Worm (Caenorhabditis elegans) whole organism, young adult: ENCODE measurements around the gene pgl-2.

Source experiments
- B0019.2 ChIP-seq: fragments of 200-800 bp; sonication (Bioruptor generic); conservative IDR thresholded peaks from 2 replicates; pipeline ENCODE4 v1.3.6; 2022; ENCODE audit warnings: missing genetic modification reagents, missing genetic modification characterization, missing compliant biosample characterization
- B0336.3 ChIP-seq: fragments of 200-800 bp; sonication (Bioruptor generic); IDR thresholded peaks from 2 replicates; pipeline ENCODE4 v1.3.6; 2022; ENCODE audit warnings: missing genetic modification characterization, missing compliant biosample characterization
- D2030.7 ChIP-seq: fragments of 200-800 bp; sonication (Bioruptor generic); IDR thresholded peaks from 2 replicates; pipeline ENCODE4 v1.3.6; 2022; ENCODE audit warnings: missing genetic modification reagents, missing genetic modification characterization, missing compliant biosample characterization
- F22D6.2 ChIP-seq: sonication (generic microtip); optimal IDR thresholded peaks from 2 replicates; lab custom pipeline; 2016; ENCODE audit warnings: mild to moderate bottlenecking, missing genetic modification characterization, missing compliant biosample characterization
- F39B2.1 ChIP-seq: fragments of 200-800 bp; sonication (Bioruptor generic); IDR thresholded peaks from 2 replicates; pipeline ENCODE4 v1.3.6; 2022; ENCODE audit warnings: missing genetic modification reagents, missing genetic modification characterization, missing compliant biosample characterization
- F55B11.4 ChIP-seq: sonication (generic microtip); optimal IDR thresholded peaks from 2 replicates; lab custom pipeline; 2016; ENCODE audit warnings: missing compliant biosample characterization, missing genetic modification characterization, borderline replicate concordance; ENCODE audit not compliant: insufficient read depth
- F57C9.4 ChIP-seq: sonication (generic microtip); optimal IDR thresholded peaks from 2 replicates; lab custom pipeline; 2017; ENCODE audit warnings: mild to moderate bottlenecking, missing genetic modification characterization, missing compliant biosample characterization
- Y53G8AR.9 ChIP-seq: fragments of 200-800 bp; sonication (Bioruptor generic); conservative IDR thresholded peaks from 2 replicates; pipeline ENCODE4 v1.3.6; 2022; ENCODE audit warnings: missing genetic modification reagents, missing genetic modification characterization, missing compliant biosample characterization
- Y95B8A.8 ChIP-seq: fragments of 200-800 bp; sonication (Bioruptor generic); IDR thresholded peaks from 2 replicates; pipeline ENCODE4 v1.3.6; 2022; ENCODE audit warnings: missing genetic modification reagents, missing genetic modification characterization, missing compliant biosample characterization
- aptf-3 ChIP-seq: fragments of 200-800 bp; sonication (Bioruptor generic); IDR thresholded peaks from 2 replicates; pipeline ENCODE4 v1.3.6; 2022; ENCODE audit warnings: missing genetic modification characterization, missing compliant biosample characterization
- athp-1 ChIP-seq: sonication (generic microtip); optimal IDR thresholded peaks from 2 replicates; lab custom pipeline; 2017; ENCODE audit warnings: mild to moderate bottlenecking, missing genetic modification characterization, missing compliant biosample characterization
- attf-5 ChIP-seq: fragments of 200-800 bp; sonication (Bioruptor generic); optimal IDR thresholded peaks from 2 replicates; lab custom pipeline; 2018; ENCODE audit warnings: mild to moderate bottlenecking, missing genetic modification characterization, missing compliant biosample characterization
- attf-6 ChIP-seq: fragments of 200-800 bp; sonication (Bioruptor generic); IDR thresholded peaks from 2 replicates; pipeline ENCODE4 v1.3.6; 2022; ENCODE audit warnings: missing genetic modification reagents, missing genetic modification characterization, missing compliant biosample characterization
- bed-2 ChIP-seq: fragments of 200-800 bp; sonication (Bioruptor generic); IDR thresholded peaks from 2 replicates; pipeline ENCODE4 v1.3.6; 2022; ENCODE audit warnings: missing genetic modification reagents, missing genetic modification characterization, missing compliant biosample characterization
- ccch-3 ChIP-seq: fragments of 200-800 bp; sonication (Bioruptor generic); optimal IDR thresholded peaks from 2 replicates; lab custom pipeline; 2018; ENCODE audit warnings: mild to moderate bottlenecking, missing genetic modification characterization, missing compliant biosample characterization
- cebp-1 ChIP-seq, 2 experiments: fragments of 200-800 bp in 1 of 2; sonication (Bioruptor generic) in 1 of 2; sonication (generic microtip) in 1 of 2; IDR thresholded peaks in 1 of 2; optimal IDR thresholded peaks in 1 of 2; 2 replicates each; pipeline versions ENCODE4 v1.3.6 to Lab custom; 2017 to 2022; ENCODE audit warnings: missing compliant biosample characterization in 2 of 2, missing genetic modification characterization in 2 of 2, mild to moderate bottlenecking in 1 of 2, missing genetic modification reagents in 1 of 2, moderate library complexity in 1 of 2
- ceh-27 ChIP-seq: fragments of 200-800 bp; sonication (Bioruptor generic); optimal IDR thresholded peaks from 2 replicates; lab custom pipeline; 2018; ENCODE audit warnings: mild to moderate bottlenecking, missing genetic modification characterization, moderate library complexity, missing compliant biosample characterization
- ceh-91 ChIP-seq: fragments of 200-800 bp; sonication (Bioruptor generic); IDR thresholded peaks from 2 replicates; pipeline ENCODE4 v1.3.6; 2022; ENCODE audit warnings: missing genetic modification reagents, missing genetic modification characterization, missing compliant biosample characterization
- fkh-3 ChIP-seq: sonication (generic microtip); optimal IDR thresholded peaks from 2 replicates; lab custom pipeline; 2016; ENCODE audit warnings: mild to moderate bottlenecking, missing genetic modification characterization, missing compliant biosample characterization
- him-1 ChIP-seq: sonication (generic microtip); optimal IDR thresholded peaks from 2 replicates; lab custom pipeline; 2016; ENCODE audit warnings: missing genotype, missing genetic modification reagents, missing genetic modification characterization, missing compliant biosample characterization
- hlh-26 ChIP-seq: fragments of 200-800 bp; sonication (Bioruptor generic); conservative IDR thresholded peaks from 2 replicates; pipeline ENCODE4 v1.3.6; 2022; ENCODE audit warnings: missing genetic modification reagents, missing genetic modification characterization, missing compliant biosample characterization
- hmg-1.2 ChIP-seq: fragments of 200-800 bp; sonication (Bioruptor generic); IDR thresholded peaks from 2 replicates; pipeline ENCODE4 v1.3.6; 2022; ENCODE audit warnings: missing genetic modification reagents, missing genetic modification characterization, missing compliant biosample characterization
- hrde-1 ChIP-seq: sonication (generic microtip); optimal IDR thresholded peaks from 2 replicates; lab custom pipeline; 2016; ENCODE audit warnings: missing genetic modification characterization, mild to moderate bottlenecking, missing compliant biosample characterization, moderate library complexity, missing genotype, missing genetic modification reagents, borderline replicate concordance
- lin-40 ChIP-seq: sonication (generic microtip); optimal IDR thresholded peaks from 2 replicates; lab custom pipeline; 2016; ENCODE audit warnings: missing genetic modification characterization, mild to moderate bottlenecking, missing compliant biosample characterization, missing genotype, missing genetic modification reagents
- lin-54 ChIP-seq: fragments of 200-800 bp; sonication (Bioruptor generic); optimal IDR thresholded peaks from 2 replicates; lab custom pipeline; 2018; ENCODE audit warnings: mild to moderate bottlenecking, missing genetic modification characterization, missing compliant biosample characterization
- lsl-1 ChIP-seq: fragments of 200-800 bp; sonication (Bioruptor generic); optimal IDR thresholded peaks from 2 replicates; lab custom pipeline; 2018; ENCODE audit warnings: mild to moderate bottlenecking, missing genetic modification characterization, moderate library complexity, missing compliant biosample characterization
- madf-10 ChIP-seq: sonication (generic microtip); optimal IDR thresholded peaks from 2 replicates; lab custom pipeline; 2016; ENCODE audit warnings: mild to moderate bottlenecking, missing genetic modification characterization, missing compliant biosample characterization
- madf-3 ChIP-seq: fragments of 200-800 bp; sonication (Bioruptor generic); IDR thresholded peaks from 2 replicates; pipeline ENCODE4 v1.3.6; 2022; ENCODE audit warnings: missing genetic modification reagents, missing genetic modification characterization, missing compliant biosample characterization
- madf-6 ChIP-seq: fragments of 200-800 bp; sonication (Bioruptor generic); IDR thresholded peaks from 2 replicates; pipeline ENCODE4 v1.3.6; 2022; ENCODE audit warnings: missing genetic modification reagents, missing genetic modification characterization, missing compliant biosample characterization
- mcd-1 ChIP-seq: fragments of 200-800 bp; sonication (Bioruptor generic); IDR thresholded peaks from 2 replicates; pipeline ENCODE4 v1.3.6; 2022; ENCODE audit warnings: missing genetic modification reagents, missing genetic modification characterization, missing compliant biosample characterization
- mel-28 ChIP-seq: sonication (generic microtip); optimal IDR thresholded peaks from 2 replicates; lab custom pipeline; 2016; ENCODE audit warnings: borderline replicate concordance, mild to moderate bottlenecking, missing genetic modification characterization, missing compliant biosample characterization
- nfya-1 ChIP-seq: sonication (generic microtip); optimal IDR thresholded peaks from 2 replicates; lab custom pipeline; 2017; ENCODE audit warnings: antibody characterized with exemption, missing compliant biosample characterization, missing genetic modification characterization, borderline replicate concordance; ENCODE audit not compliant: insufficient read depth
- nfya-2 ChIP-seq: fragments of 200-800 bp; sonication (Bioruptor generic); IDR thresholded peaks from 2 replicates; pipeline ENCODE4 v1.3.6; 2022; ENCODE audit warnings: missing genetic modification reagents, missing genetic modification characterization, missing compliant biosample characterization
- nhr-179 ChIP-seq: sonication (generic microtip); optimal IDR thresholded peaks from 2 replicates; lab custom pipeline; 2016; ENCODE audit warnings: mild to moderate bottlenecking, missing genetic modification characterization, missing compliant biosample characterization
- rcor-1 ChIP-seq: fragments of 200-800 bp; sonication (Bioruptor generic); IDR thresholded peaks from 2 replicates; pipeline ENCODE4 v1.3.6; 2022; ENCODE audit warnings: missing genetic modification reagents, missing genetic modification characterization, missing compliant biosample characterization
- snpc-4 ChIP-seq, 5 experiments: fragments of 150-350 bp in 1 of 5; sonication (generic microtip) in 4 of 5; optimal IDR thresholded peaks; 2 replicates each; lab custom pipeline; 2014 to 2018; ENCODE audit warnings: missing genetic modification characterization in 5 of 5, missing biosample characterization in 3 of 5, antibody characterized with exemption in 2 of 5, mild to moderate bottlenecking in 2 of 5, missing compliant biosample characterization in 2 of 5, missing genotype in 2 of 5, moderate library complexity in 2 of 5, missing genetic modification reagents in 1 of 5
- sptf-2 ChIP-seq: fragments of 200-800 bp; sonication (Bioruptor generic); optimal IDR thresholded peaks from 2 replicates; lab custom pipeline; 2018; ENCODE audit warnings: mild to moderate bottlenecking, missing genetic modification characterization, missing compliant biosample characterization
- tbx-9 ChIP-seq: sonication (generic microtip); optimal IDR thresholded peaks from 2 replicates; lab custom pipeline; 2016; ENCODE audit warnings: borderline replicate concordance, missing genetic modification characterization, inconsistent platforms, missing compliant biosample characterization
- tlf-1 ChIP-seq: fragments of 200-800 bp; sonication (Bioruptor generic); optimal IDR thresholded peaks from 2 replicates; lab custom pipeline; 2018; ENCODE audit warnings: mild to moderate bottlenecking, missing genetic modification characterization, missing compliant biosample characterization
- unc-130 ChIP-seq: sonication (generic microtip); optimal IDR thresholded peaks from 2 replicates; lab custom pipeline; 2016; ENCODE audit warnings: missing genetic modification reagents, missing genetic modification characterization, missing compliant biosample characterization
- xnd-1 ChIP-seq: sonication (generic microtip); optimal IDR thresholded peaks from 2 replicates; lab custom pipeline; 2016; ENCODE audit warnings: missing genotype, missing genetic modification reagents, missing genetic modification characterization, missing compliant biosample characterization
- ztf-18 ChIP-seq: sonication (generic microtip); optimal IDR thresholded peaks from 2 replicates; lab custom pipeline; 2016; ENCODE audit warnings: missing genotype, mild to moderate bottlenecking, missing genetic modification characterization, missing compliant biosample characterization
- ztf-3 ChIP-seq: fragments of 200-800 bp; sonication (Bioruptor generic); optimal IDR thresholded peaks from 2 replicates; lab custom pipeline; 2018; ENCODE audit warnings: mild to moderate bottlenecking, missing genetic modification characterization, missing compliant biosample characterization

pgl-2 gene

ce11 chrIII:8685590-8686240 is 10.5 kb upstream of the pgl-2 start (continued):
- no peak for TF ChIP-seq F22D6.2 (tag; lab: Kevin White, UChicago)
- no peak for TF ChIP-seq ccch-3 (GFP tag; lab: Kevin White, UChicago)
- no peak for TF ChIP-seq rcor-1 (GFP tag; lab: Robert Waterston, UW)
- no peak for TF ChIP-seq B0019.2 (GFP tag; lab: Robert Waterston, UW)
- TF ChIP-seq unc-130 (GFP tag; lab: Kevin White, UChicago) = no peak
- no peak for TF ChIP-seq him-1
- 0 out of 2 replicates have a peak, but pooled peaks have one; percentile 56 for TF ChIP-seq madf-3 (GFP tag; lab: Robert Waterston, UW)
- no peak for TF ChIP-seq hrde-1 (tag; lab: Kevin White, UChicago)
- TF ChIP-seq Y53G8AR.9 (GFP tag; lab: Robert Waterston, UW) = peak; percentile 66; the same call in 1 of the 2 replicates
- TF ChIP-seq ceh-27 (GFP tag; lab: Kevin White, UChicago) = no peak
- TF ChIP-seq B0336.3 = peak; percentile 77
- no peak for TF ChIP-seq mel-28
- no peak for TF ChIP-seq tbx-9 (tag; lab: Kevin White, UChicago)
- peak; percentile 40 for TF ChIP-seq fkh-3 (tag; lab: Kevin White, UChicago)
- TF ChIP-seq hlh-26 (GFP tag; lab: Robert Waterston, UW) = no peak
- no peak for TF ChIP-seq snpc-4 (GFP tag; optimal IDR thresholded peaks at IDR 0.05; lab: Kevin White, UChicago)
- no peak for TF ChIP-seq snpc-4 (tag; optimal IDR thresholded peaks at IDR 0.05; lab: Kevin White, UChicago)
- peak; percentile 71 for TF ChIP-seq tlf-1 (GFP tag; lab: Kevin White, UChicago)
- no peak for TF ChIP-seq attf-6 (GFP tag; lab: Robert Waterston, UW)
- peak; percentile 63 for TF ChIP-seq madf-6 (GFP tag; lab: Robert Waterston, UW)
- no peak for TF ChIP-seq sptf-2
- no peak for TF ChIP-seq F55B11.4 (tag; lab: Kevin White, UChicago)
- no peak for TF ChIP-seq F39B2.1 (GFP tag; lab: Robert Waterston, UW)
- TF ChIP-seq madf-10 (tag; lab: Kevin White, UChicago) = no peak
- peak; percentile 17 for TF ChIP-seq ztf-3 (GFP tag; lab: Kevin White, UChicago)
- TF ChIP-seq attf-5 = no peak
- peak; percentile 64 for TF ChIP-seq F57C9.4
- no peak for TF ChIP-seq aptf-3 (GFP tag; lab: Robert Waterston, UW)
- TF ChIP-seq nfya-2 (GFP tag; lab: Robert Waterston, UW) = no peak
- no peak for TF ChIP-seq lin-40 (tag; lab: Kevin White, UChicago)
- TF ChIP-seq nfya-1 (tag; lab: Kevin White, UChicago) = no peak
- no peak for TF ChIP-seq nhr-179

ce11 chrIII:8684421-8684820 is 9.2 kb upstream of the pgl-2 start, which contains the start of gene anmt-1:
Gene anmt-1, plus strand, starts transcription at chrIII:8684808.
- TF ChIP-seq hmg-1.2 (GFP tag; lab: Robert Waterston, UW) (peak; percentile 35; the same call in 1 of the 2 replicates), unc-130 (GFP tag; lab: Kevin White, UChicago) (no peak)

- TF ChIP-seq attf-5 (no peak), ceh-91 (GFP tag; lab: Robert Waterston, UW) (peak; percentile 76), D2030.7 (GFP tag; lab: Robert Waterston, UW) (peak; percentile 73), lin-54 (peak; percentile 85), mcd-1 (GFP tag; lab: Robert Waterston, UW) (peak; percentile 47), athp-1 (tag; lab: Kevin White, UChicago) (peak; percentile 45), xnd-1 (tag; lab: Kevin White, UChicago) (peak; percentile 88), bed-2 (GFP tag; lab: Robert Waterston, UW) (peak; percentile 73; the same call in 1 of the 2 replicates), lsl-1 (GFP tag; lab: Kevin White, UChicago) (peak; percentile 74), Y95B8A.8 (GFP tag; lab: Robert Waterston, UW) (0 out of 2 replicates have a peak, but pooled peaks have one; percentile 29), cebp-1 (GFP tag; IDR thresholded peaks at IDR 0.05; lab: Robert Waterston, UW) (peak; percentile 72; the same call in 1 of the 2 replicates), cebp-1 (tag; optimal IDR thresholded peaks at IDR 0.05; lab: Kevin White, UChicago) (peak; percentile 90), hmg-1.2 (GFP tag; lab: Robert Waterston, UW) (0 out of 2 replicates have a peak, but pooled peaks have one; percentile 22), ztf-18 (tag; lab: Kevin White, UChicago) (peak; percentile 48)
Observed at ce11 chrIII:8683679-8684263, 8.5 kb upstream of the pgl-2 start, which contains the start of gene fli-1. Gene fli-1, minus strand, starts transcription at chrIII:8683736.
